Worm (Caenorhabditis elegans): ENCODE results near the gene ccdc-55.

ccdc-55 gene

ce11 chrIII:4172210-4172609 lies 3.6 kb upstream of the ccdc-55 start (continued):
- TF ChIP-seq dve-1 (tag; optimal IDR thresholded peaks at IDR 0.05; ENCODE audit: insufficient read depth) (no peak), nhr-42 (GFP tag; IDR thresholded peaks at IDR 0.05) (no peak), spr-1 (tag; optimal IDR thresholded peaks at IDR 0.05) (no peak), saeg-2 (GFP tag; IDR thresholded peaks at IDR 0.05) (no peak), lim-7 (GFP tag; IDR thresholded peaks at IDR 0.05) (0 out of 2 replicates have a peak, but pooled peaks have one; percentile 6), unc-130 (GFP tag; optimal IDR thresholded peaks at IDR 0.05) (peak; percentile 45)

ce11 chrIII:4170903-4171377 lies 2.4 kb upstream of the ccdc-55 start, which contains the start of the genes rnf-121 and C16C10.4:
Gene rnf-121, minus strand, starts transcription at chrIII:4170953.
Gene C16C10.4, plus strand, starts transcription at chrIII:4171336.
- TF ChIP-seq mxl-3 (GFP tag; optimal IDR thresholded peaks at IDR 0.05) (no peak), lsy-2 (tag; optimal IDR thresholded peaks at IDR 0.05) (peak in 1 of 2 experiments; percentile 71), Y75B8A.6 (GFP tag; IDR thresholded peaks at IDR 0.05) (no peak), pqm-1 (tag; optimal IDR thresholded peaks at IDR 0.05) (no peak), F37D6.2 (tag; optimal IDR thresholded peaks at IDR 0.05) (peak; percentile 11), ceh-20 (GFP tag; IDR thresholded peaks at IDR 0.05) (no peak), lim-7 (GFP tag; IDR thresholded peaks at IDR 0.05) (peak; percentile 58; the same call in 1 of the 2 replicates), ceh-44 (GFP tag; IDR thresholded peaks at IDR 0.05) (no peak), ZK546.5 (tag; optimal IDR thresholded peaks at IDR 0.05) (no peak), daf-12 (tag; optimal IDR thresholded peaks at IDR 0.05) (no peak), F10B5.3 (tag; optimal IDR thresholded peaks at IDR 0.05) (peak; percentile 37), snpc-4 (tag; optimal IDR thresholded peaks at IDR 0.05) (no peak), zip-2 (tag; optimal IDR thresholded peaks at IDR 0.05) (peak; percentile 23), dpl-1 (GFP tag; optimal IDR thresholded peaks at IDR 0.05) (peak; percentile 71), zfp-3 (GFP tag; conservative IDR thresholded peaks at IDR 0.05) (no peak), Y48G9A.11 (GFP tag; IDR thresholded peaks at IDR 0.05) (peak; percentile 63; the same call in 1 of the 2 replicates), nhr-11 (tag; optimal IDR thresholded peaks at IDR 0.05) (no peak), lin-1 (GFP tag; IDR thresholded peaks at IDR 0.05) (no peak), gei-8 (GFP tag; optimal IDR thresholded peaks at IDR 0.05) (no peak), ces-1 (GFP tag; optimal IDR thresholded peaks at IDR 0.05) (no peak), ztf-7 (tag; optimal IDR thresholded peaks at IDR 0.05) (peak; percentile 50), fkh-10 (GFP tag; optimal IDR thresholded peaks at IDR 0.05) (no peak), duxl-1 (tag; optimal IDR thresholded peaks at IDR 0.05; ENCODE audit: poor library complexity) (peak; percentile 82), hif-1 (tag; optimal IDR thresholded peaks at IDR 0.05) (peak in 1 of 2 experiments; percentile 36), lin-38 (GFP tag; IDR thresholded peaks at IDR 0.05) (peak; percentile 74), ZK337.2 (GFP tag; IDR thresholded peaks at IDR 0.05) (no peak), egl-27 (tag; optimal IDR thresholded peaks at IDR 0.05) (no peak), unc-62 (GFP tag; optimal IDR thresholded peaks at IDR 0.05 in 1 of 2) (no peak), unc-62 (tag; optimal IDR thresholded peaks at IDR 0.05) (no peak), lin-29 (GFP tag; IDR thresholded peaks at IDR 0.05) (no peak), vab-7 (GFP tag; IDR thresholded peaks at IDR 0.05) (peak; percentile 40; the same call in 1 of the 2 replicates), nhr-6 (tag; optimal IDR thresholded peaks at IDR 0.05) (peak; percentile 67), hmg-1.1 (GFP tag; IDR thresholded peaks at IDR 0.05) (peak; percentile 63), dmd-9 (GFP tag; IDR thresholded peaks at IDR 0.05) (no peak), lir-3 (tag; optimal IDR thresholded peaks at IDR 0.05) (no peak), pha-4 (GFP tag; IDR thresholded peaks at IDR 0.05) (peak; percentile 50; the same call in 1 of the 2 replicates), pha-4 (tag; optimal IDR thresholded peaks at IDR 0.05) (no peak), aha-1 (tag) (peak; percentile 45), arid-1 (GFP tag; conservative IDR thresholded peaks at IDR 0.05) (peak; percentile 81), skn-1 (tag; optimal IDR thresholded peaks at IDR 0.05) (no peak), dmd-6 (GFP tag; IDR thresholded peaks at IDR 0.05) (no peak), snpc-1.2 (GFP tag; IDR thresholded peaks at IDR 0.05) (peak; percentile 46; the same call in 1 of the 2 replicates), zip-11 (GFP tag; IDR thresholded peaks at IDR 0.05) (no peak), dve-1 (tag; optimal IDR thresholded peaks at IDR 0.05; ENCODE audit: insufficient read depth) (peak; percentile 29), nhr-77 (tag; optimal IDR thresholded peaks at IDR 0.05) (no peak), nhr-102 (tag; optimal IDR thresholded peaks at IDR 0.05) (peak; percentile 67)

Data from whole organism, L4 larva.